Fruit fly (Drosophila melanogaster) whole organism, pupa: Measurements from ENCODE around the gene Miro.

Source experiments
- D1 ChIP-seq: fragments of 200-800 bp; sonication (Bioruptor generic); optimal IDR thresholded peaks from 2 replicates; lab custom pipeline; 2018; ENCODE audit warnings: missing biosample characterization, mild to moderate bottlenecking, missing genetic modification characterization, moderate library complexity
- Ets98B ChIP-seq: fragments of 200-800 bp; sonication (Bioruptor generic); IDR thresholded peaks from 2 replicates; pipeline ENCODE4 v1.3.6; 2022; ENCODE audit warnings: missing biosample characterization, missing genetic modification characterization
- Pif1B ChIP-seq: fragments of 200-800 bp; sonication (Bioruptor generic); optimal IDR thresholded peaks from 3 replicates; lab custom pipeline; 2016; ENCODE audit warnings: missing biosample characterization, missing genetic modification characterization
- rn ChIP-seq: fragments of 200-800 bp; sonication (Bioruptor generic); IDR thresholded peaks from 2 replicates; pipeline ENCODE4 v1.3.6; 2022; ENCODE audit warnings: missing biosample characterization, missing genetic modification characterization

- TF ChIP-seq Pif1B (no peak), rn (GFP tag; lab: Robert Waterston, UW) (no peak), Ets98B (GFP tag; lab: Robert Waterston, UW) (peak; percentile 16; the same call in 1 of the 2 replicates), D1 (tag; lab: Kevin White, UChicago) (no peak)
Observed at dm6 chr3R:24050690-24051440, 12.2 kb upstream of the Miro start, which contains the start of the genes Atg6 and Pisd.
